Fruit fly (Drosophila melanogaster): ENCODE results near the gene Pex19.

Gene Pex19

DNA sequence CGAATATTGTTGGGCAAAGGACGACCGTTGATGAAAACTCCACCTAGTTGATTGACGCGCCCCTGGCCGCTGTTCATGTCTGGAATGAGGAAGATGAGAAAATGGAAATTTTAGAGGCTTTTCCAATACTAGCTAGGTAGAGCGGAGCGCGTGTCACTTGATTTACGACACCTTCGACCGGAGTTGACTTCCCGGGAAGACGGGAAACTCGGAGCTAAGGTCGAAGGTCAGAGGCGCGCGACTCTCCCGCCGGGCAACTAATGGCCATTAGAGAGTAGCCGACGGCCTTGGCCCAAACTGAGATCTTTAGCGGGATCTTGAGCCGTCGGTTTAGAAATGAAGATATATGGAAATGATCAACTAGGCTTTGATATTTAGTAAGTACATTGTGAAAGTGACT is 6.6 kb upstream of the Pex19 start:
- TF ChIP-seq rn (GFP tag; IDR thresholded peaks at IDR 0.05) (no peak), CG12605 (GFP tag; IDR thresholded peaks at IDR 0.05) (no peak), EcR (GFP tag; optimal IDR thresholded peaks at IDR 0.05) (no peak), CG17806 (tag; optimal IDR thresholded peaks at IDR 0.05) (no peak), CG10348 (GFP tag; IDR thresholded peaks at IDR 0.05) (no peak), D1 (tag; optimal IDR thresholded peaks at IDR 0.05) (no peak), CG13204 (GFP tag; optimal IDR thresholded peaks at IDR 0.05) (no peak), CG32121 (GFP tag; IDR thresholded peaks at IDR 0.05) (no peak), CG8301 (tag; optimal IDR thresholded peaks at IDR 0.05) (no peak), Pif1A (GFP tag; optimal IDR thresholded peaks at IDR 0.05) (no peak), CG15710 (tag; optimal IDR thresholded peaks at IDR 0.05) (no peak), Pif1B (GFP tag; optimal IDR thresholded peaks at IDR 0.05) (no peak), Ets98B (GFP tag; IDR thresholded peaks at IDR 0.05) (no peak), CG4496 (GFP tag; IDR thresholded peaks at IDR 0.05) (no peak), CG14655 (GFP tag; optimal IDR thresholded peaks at IDR 0.05) (no peak)

DNA sequence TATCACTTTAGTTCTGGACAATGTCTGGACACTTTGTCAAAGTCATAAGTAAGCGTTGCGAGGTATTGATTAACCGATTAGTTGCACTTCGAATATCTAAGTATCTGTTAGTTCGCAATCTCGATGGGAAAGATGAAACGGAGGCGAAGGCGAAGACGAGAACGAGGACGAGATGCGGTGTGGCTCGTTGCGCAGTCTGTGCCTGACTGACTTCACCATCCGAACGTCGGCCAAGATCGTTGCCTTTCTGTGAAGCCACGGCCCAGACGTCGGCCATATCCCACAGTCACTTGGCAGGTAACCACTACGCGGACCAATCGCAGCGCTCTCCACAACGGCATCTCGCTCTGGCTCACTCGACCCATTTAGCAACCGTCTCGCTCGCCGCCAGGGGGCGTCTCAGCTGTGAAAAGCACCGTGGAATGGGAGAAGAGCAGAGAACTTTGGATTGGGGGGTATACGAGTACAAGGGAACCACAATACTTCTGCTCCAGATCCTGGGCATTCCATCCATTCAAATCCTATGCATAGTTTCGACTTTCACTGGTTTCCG is 5.9 kb upstream of the Pex19 start, which contains the start of gene prd:
Gene prd (minus strand): TSS at position 209 of the 553 bp plus-strand sequence.
- TF ChIP-seq CG8159 (tag; optimal IDR thresholded peaks at IDR 0.05) (no peak), Pif1A (GFP tag; optimal IDR thresholded peaks at IDR 0.05) (no peak), CG13204 (GFP tag; optimal IDR thresholded peaks at IDR 0.05) (no peak), CG8301 (tag; optimal IDR thresholded peaks at IDR 0.05) (no peak), CG34367 (tag; optimal IDR thresholded peaks at IDR 0.05) (no peak), D1 (tag; optimal IDR thresholded peaks at IDR 0.05) (no peak), CG4496 (GFP tag; IDR thresholded peaks at IDR 0.05) (no peak), CG10348 (GFP tag; IDR thresholded peaks at IDR 0.05) (no peak), CG12605 (GFP tag; IDR thresholded peaks at IDR 0.05) (no peak), CG17806 (tag; optimal IDR thresholded peaks at IDR 0.05) (no peak), Pif1B (GFP tag; optimal IDR thresholded peaks at IDR 0.05) (no peak)

DNA sequence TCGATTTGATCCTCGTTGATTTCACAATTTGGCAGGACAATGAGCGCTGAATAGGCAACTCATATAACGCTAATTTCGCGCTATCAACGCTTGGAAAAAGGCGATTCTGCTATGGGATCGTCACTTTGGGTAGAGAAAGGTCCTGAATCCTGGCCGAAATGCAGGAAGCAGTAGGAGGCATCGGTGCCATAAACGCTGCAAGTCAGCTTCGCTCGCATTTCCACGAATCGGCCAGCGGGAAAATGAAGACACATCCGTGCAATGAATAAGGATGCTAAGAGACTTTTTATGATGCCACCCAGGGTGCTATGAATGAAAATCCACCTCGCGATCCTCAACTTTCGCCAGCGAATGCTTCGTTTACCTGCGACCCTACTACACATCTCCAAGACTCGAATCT is 4.2 kb upstream of the Pex19 start:
- no peak for TF ChIP-seq Ets98B (GFP tag; IDR thresholded peaks at IDR 0.05)
- no peak for TF ChIP-seq CG15710 (tag; optimal IDR thresholded peaks at IDR 0.05)
- TF ChIP-seq CG32121 (GFP tag; IDR thresholded peaks at IDR 0.05) = no peak
- TF ChIP-seq EcR (GFP tag; optimal IDR thresholded peaks at IDR 0.05) = no peak
- no peak for TF ChIP-seq CG8159 (tag; optimal IDR thresholded peaks at IDR 0.05)
- TF ChIP-seq CG17806 (tag; optimal IDR thresholded peaks at IDR 0.05) = no peak
- no peak for TF ChIP-seq CG4496 (GFP tag; IDR thresholded peaks at IDR 0.05)
- TF ChIP-seq CG13204 (GFP tag; optimal IDR thresholded peaks at IDR 0.05) = no peak
- TF ChIP-seq CG9948 (tag; optimal IDR thresholded peaks at IDR 0.05) = no peak
- TF ChIP-seq fd96Ca (GFP tag; IDR thresholded peaks at IDR 0.05) = no peak
- no peak for TF ChIP-seq CG8301 (tag; optimal IDR thresholded peaks at IDR 0.05)
- TF ChIP-seq rn (GFP tag; IDR thresholded peaks at IDR 0.05) = no peak
- TF ChIP-seq Pif1A (GFP tag; optimal IDR thresholded peaks at IDR 0.05) = no peak
- no peak for TF ChIP-seq CG10348 (GFP tag; IDR thresholded peaks at IDR 0.05)

DNA sequence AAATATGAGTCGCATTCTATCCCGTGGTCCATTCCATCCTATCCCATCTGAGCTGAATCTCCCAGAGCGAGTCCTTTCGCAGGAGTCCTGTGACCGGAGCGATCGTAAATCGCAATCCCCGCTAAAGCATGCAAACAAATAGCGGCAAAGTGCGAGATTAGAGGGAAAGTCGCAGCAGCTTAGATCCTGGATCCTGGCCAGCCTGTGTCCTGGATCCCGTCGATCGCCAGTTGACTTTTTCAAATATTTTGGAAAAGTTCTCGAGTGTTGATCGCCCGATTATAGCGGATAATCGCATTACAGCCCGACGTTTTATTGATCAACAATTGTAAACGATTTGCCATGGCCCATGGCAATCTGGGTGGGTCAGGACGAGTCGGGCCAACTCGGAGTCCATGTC is 2.5 kb upstream of the Pex19 start:
- TF ChIP-seq Pif1A (GFP tag; optimal IDR thresholded peaks at IDR 0.05) (no peak), CG12605 (GFP tag; IDR thresholded peaks at IDR 0.05) (no peak), gl (tag; optimal IDR thresholded peaks at IDR 0.05) (no peak), CG10348 (GFP tag; IDR thresholded peaks at IDR 0.05) (no peak), rn (GFP tag; IDR thresholded peaks at IDR 0.05) (no peak), D1 (tag; optimal IDR thresholded peaks at IDR 0.05) (no peak), CG34367 (tag; optimal IDR thresholded peaks at IDR 0.05) (no peak)

DNA sequence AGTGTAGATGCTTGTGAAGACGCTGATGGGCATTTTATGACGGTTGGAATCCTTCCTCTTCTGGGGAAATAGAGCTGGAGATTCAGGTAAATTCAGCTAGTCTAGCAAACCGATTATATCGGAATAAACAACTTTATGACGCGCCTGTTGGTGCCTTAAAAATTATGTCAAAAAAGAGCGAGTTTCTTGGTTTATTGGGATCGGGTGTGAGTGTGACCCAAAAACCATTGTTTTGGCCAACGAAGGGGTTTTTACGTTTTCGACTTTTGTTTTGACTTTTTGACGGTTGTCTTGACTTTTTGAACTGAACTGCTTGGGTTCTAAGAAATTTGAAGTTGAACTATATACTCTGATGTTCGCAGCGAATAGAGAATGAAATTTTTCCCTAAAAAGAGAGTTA is 419 bp downstream of the Pex19 start:
- TF ChIP-seq Snoo (tag; optimal IDR thresholded peaks at IDR 0.05) = no peak
- no peak for TF ChIP-seq CG8301 (tag; optimal IDR thresholded peaks at IDR 0.05)
- TF ChIP-seq CG17806 (tag; optimal IDR thresholded peaks at IDR 0.05) = no peak
- TF ChIP-seq gl (tag; optimal IDR thresholded peaks at IDR 0.05) = no peak
- TF ChIP-seq Pif1B (GFP tag; optimal IDR thresholded peaks at IDR 0.05) = no peak
- no peak for TF ChIP-seq CG8159 (tag; optimal IDR thresholded peaks at IDR 0.05)
- TF ChIP-seq Ets98B (GFP tag; IDR thresholded peaks at IDR 0.05) = no peak
- no peak for TF ChIP-seq EcR (GFP tag; optimal IDR thresholded peaks at IDR 0.05)
- no peak for TF ChIP-seq Pif1A (GFP tag; optimal IDR thresholded peaks at IDR 0.05)
- no peak for TF ChIP-seq CG13204 (GFP tag; optimal IDR thresholded peaks at IDR 0.05)

DNA sequence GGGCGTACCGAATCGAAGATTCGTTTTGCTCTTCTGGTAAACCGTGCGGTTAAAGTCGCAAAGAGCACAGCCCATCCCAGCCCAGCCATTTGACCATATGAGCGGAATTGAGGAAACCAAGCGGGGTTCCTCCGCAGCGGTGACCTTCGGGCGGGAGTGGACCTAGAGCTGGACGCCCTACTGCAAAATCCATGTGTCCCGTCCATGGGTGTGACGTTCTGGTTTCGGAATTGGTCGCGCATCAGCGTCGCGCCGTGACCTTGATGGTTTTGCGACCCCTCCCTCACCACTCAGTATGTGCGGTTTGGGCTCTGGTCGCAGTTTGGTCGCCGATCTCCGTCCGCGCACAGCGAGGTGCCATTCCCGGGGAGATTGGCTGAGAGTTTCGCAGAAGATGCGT is 1.1 kb downstream of the Pex19 start:
- TF ChIP-seq CG14655 (GFP tag; optimal IDR thresholded peaks at IDR 0.05) = no peak
- no peak for TF ChIP-seq CG8159 (tag; optimal IDR thresholded peaks at IDR 0.05)
- TF ChIP-seq CG9948 (tag; optimal IDR thresholded peaks at IDR 0.05) = no peak
- no peak for TF ChIP-seq CG15710 (tag; optimal IDR thresholded peaks at IDR 0.05)
- TF ChIP-seq CG17806 (tag; optimal IDR thresholded peaks at IDR 0.05) = no peak
- TF ChIP-seq CG12605 (GFP tag; IDR thresholded peaks at IDR 0.05) = no peak
- no peak for TF ChIP-seq fd96Ca (GFP tag; IDR thresholded peaks at IDR 0.05)
- no peak for TF ChIP-seq rn (GFP tag; IDR thresholded peaks at IDR 0.05)
- no peak for TF ChIP-seq EcR (GFP tag; optimal IDR thresholded peaks at IDR 0.05)
- TF ChIP-seq CG32121 (GFP tag; IDR thresholded peaks at IDR 0.05) = no peak
- TF ChIP-seq CG8301 (tag; optimal IDR thresholded peaks at IDR 0.05) = no peak
- TF ChIP-seq CG10348 (GFP tag; IDR thresholded peaks at IDR 0.05) = no peak
- TF ChIP-seq Ets98B (GFP tag; IDR thresholded peaks at IDR 0.05) = no peak

DNA sequence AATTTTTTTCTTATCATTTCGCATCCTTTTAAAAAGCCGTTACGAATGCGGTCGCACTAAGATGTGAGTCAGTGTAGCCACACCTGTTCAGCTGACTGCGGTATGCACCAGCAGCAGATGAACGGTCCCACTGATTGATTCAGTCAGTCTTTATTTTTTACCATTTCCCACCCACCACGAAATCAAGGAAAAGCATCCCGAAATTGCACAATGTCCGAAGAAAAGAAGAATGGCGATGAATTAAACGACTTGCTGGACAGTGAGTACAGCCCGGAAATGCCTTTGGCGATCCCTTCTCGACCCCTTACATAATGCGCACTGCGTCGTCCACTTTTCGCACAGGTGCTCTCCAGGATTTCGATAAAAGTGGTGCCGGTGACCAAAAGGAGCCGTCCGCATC is 2.0 kb downstream of the Pex19 start:
- TF ChIP-seq CG14655 (GFP tag; optimal IDR thresholded peaks at IDR 0.05) (no peak), CG8301 (tag; optimal IDR thresholded peaks at IDR 0.05) (no peak), EcR (GFP tag; optimal IDR thresholded peaks at IDR 0.05) (no peak), Ets98B (GFP tag; IDR thresholded peaks at IDR 0.05) (no peak), Pif1B (GFP tag; optimal IDR thresholded peaks at IDR 0.05) (no peak), Pif1A (GFP tag; optimal IDR thresholded peaks at IDR 0.05) (no peak), CG8159 (tag; optimal IDR thresholded peaks at IDR 0.05) (no peak), fd96Ca (GFP tag; IDR thresholded peaks at IDR 0.05) (no peak), CG9948 (tag; optimal IDR thresholded peaks at IDR 0.05) (no peak), D1 (tag; optimal IDR thresholded peaks at IDR 0.05) (no peak), CG4496 (GFP tag; IDR thresholded peaks at IDR 0.05) (no peak), Snoo (tag; optimal IDR thresholded peaks at IDR 0.05) (no peak), CG15710 (tag; optimal IDR thresholded peaks at IDR 0.05) (no peak), CG13204 (GFP tag; optimal IDR thresholded peaks at IDR 0.05) (no peak), rn (GFP tag; IDR thresholded peaks at IDR 0.05) (no peak)

Data from whole organism, pupa.